Worm (Caenorhabditis elegans): Measurements from ENCODE around the gene F57B1.5.

Gene F57B1.5

DNA sequence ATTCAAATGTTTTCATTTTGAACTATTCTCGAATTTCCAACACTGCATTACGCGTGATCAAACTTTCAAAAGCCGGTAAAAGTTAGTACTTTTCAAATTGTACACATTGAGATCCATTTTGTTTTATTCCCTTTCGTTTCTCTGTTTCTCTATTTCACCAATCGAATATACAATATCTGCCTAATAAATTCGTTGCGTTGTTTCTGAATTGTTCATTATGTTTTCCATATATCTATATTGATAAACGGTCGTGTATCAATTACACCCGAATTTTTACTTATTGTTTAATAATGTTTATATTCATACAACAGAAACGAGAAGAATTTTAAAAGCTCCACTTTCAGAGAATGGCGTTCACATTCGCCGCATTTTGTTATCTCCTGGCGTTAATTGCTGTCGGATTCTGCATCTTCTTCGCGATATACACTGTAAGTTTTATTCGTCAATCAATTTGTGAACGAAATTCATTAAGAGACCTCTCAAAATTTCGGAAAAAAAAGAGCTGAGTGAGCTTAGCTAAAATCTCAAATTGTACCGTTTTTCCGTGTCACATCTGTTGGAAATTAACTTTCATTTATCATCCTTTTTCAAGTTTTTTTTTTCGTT lies 27.4 kb upstream of the F57B1.5 start, which contains the start of gene cni-1:
TSS of gene cni-1 (plus strand) at position 345 of the 606 bp plus-strand sequence.
- TF ChIP-seq pha-4 (tag; optimal IDR thresholded peaks at IDR 0.05) (no peak), sem-2 (GFP tag; optimal IDR thresholded peaks at IDR 0.05) (no peak), ces-1 (GFP tag; optimal IDR thresholded peaks at IDR 0.05) (no peak), nhr-12 (tag; optimal IDR thresholded peaks at IDR 0.05) (no peak), ceh-43 (GFP tag; optimal IDR thresholded peaks at IDR 0.05) (no peak), lsy-2 (tag; optimal IDR thresholded peaks at IDR 0.05) (no peak), drap-1 (GFP tag; optimal IDR thresholded peaks at IDR 0.05) (no peak), tbx-8 (GFP tag; optimal IDR thresholded peaks at IDR 0.05) (no peak), cnd-1 (tag; optimal IDR thresholded peaks at IDR 0.05) (no peak), ham-2 (GFP tag; optimal IDR thresholded peaks at IDR 0.05) (no peak), bed-3 (GFP tag; optimal IDR thresholded peaks at IDR 0.05) (no peak), elt-1 (tag; optimal IDR thresholded peaks at IDR 0.05; ENCODE audit: borderline replicate concordance, insufficient read depth) (no peak), blmp-1 (tag; optimal IDR thresholded peaks at IDR 0.05) (no peak), zip-8 (tag; optimal IDR thresholded peaks at IDR 0.05) (no peak)

DNA sequence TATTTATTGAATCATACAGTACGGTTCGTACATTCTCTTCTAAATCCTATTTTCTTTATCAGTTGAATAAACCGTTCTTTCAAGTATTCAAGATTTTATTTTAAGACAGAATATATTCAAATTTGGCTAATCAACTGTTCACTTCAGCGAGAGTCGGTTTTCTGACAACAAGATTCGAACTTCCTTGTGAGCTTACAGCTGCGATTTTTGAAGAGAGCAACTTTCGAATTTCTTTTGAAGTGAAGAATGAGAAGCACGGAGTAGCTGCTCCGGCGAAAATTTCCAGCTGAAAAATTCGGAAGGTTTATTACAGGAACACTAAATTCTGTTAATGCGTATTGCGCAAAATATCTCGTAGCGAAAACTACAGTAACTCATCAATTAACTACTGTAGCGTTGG lies 26.1 kb upstream of the F57B1.5 start:
- no peak for TF ChIP-seq flh-1 (GFP tag; optimal IDR thresholded peaks at IDR 0.05)
- TF ChIP-seq nhr-76 (tag; optimal IDR thresholded peaks at IDR 0.05) = no peak
- no peak for TF ChIP-seq mls-2 (tag; optimal IDR thresholded peaks at IDR 0.05)
- no peak for TF ChIP-seq ceh-43 (GFP tag; optimal IDR thresholded peaks at IDR 0.05)
- TF ChIP-seq unc-39 (tag; optimal IDR thresholded peaks at IDR 0.05) = no peak
- no peak for TF ChIP-seq elt-3 (tag; optimal IDR thresholded peaks at IDR 0.05)
- TF ChIP-seq sptf-1 (tag; optimal IDR thresholded peaks at IDR 0.05) = no peak
- TF ChIP-seq ces-1 (GFP tag; optimal IDR thresholded peaks at IDR 0.05) = no peak
- no peak for TF ChIP-seq elt-1 (tag; optimal IDR thresholded peaks at IDR 0.05; ENCODE audit: borderline replicate concordance, insufficient read depth)

DNA sequence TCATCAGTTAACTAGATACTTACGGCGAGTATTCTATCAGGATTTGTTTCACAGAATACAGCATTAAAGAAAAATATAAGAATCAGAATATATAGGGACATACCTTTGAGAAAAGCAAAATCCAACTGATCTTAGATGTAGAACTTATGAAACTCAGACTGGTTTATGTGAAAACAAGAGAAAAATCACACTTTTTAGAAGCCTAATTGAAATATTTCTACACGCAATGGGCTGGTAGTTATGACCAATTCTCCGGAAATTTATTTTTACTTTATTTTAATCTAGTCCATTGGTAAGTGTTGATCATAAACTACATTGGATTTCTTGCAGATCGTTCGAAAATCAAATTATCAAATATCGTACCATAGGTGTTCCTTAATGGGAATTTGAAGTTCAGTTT lies 23.4 kb upstream of the F57B1.5 start, which contains the start of gene T09E8.4:
TSS of gene T09E8.4 (minus strand) at position 101 of the 400 bp plus-strand sequence.
- TF ChIP-seq pha-4 (tag; optimal IDR thresholded peaks at IDR 0.05) = no peak
- no peak for TF ChIP-seq tbx-8 (GFP tag; optimal IDR thresholded peaks at IDR 0.05)
- no peak for TF ChIP-seq zip-8 (tag; optimal IDR thresholded peaks at IDR 0.05)
- no peak for TF ChIP-seq hlh-1 (tag; optimal IDR thresholded peaks at IDR 0.05)
- no peak for TF ChIP-seq ham-2 (GFP tag; optimal IDR thresholded peaks at IDR 0.05)
- TF ChIP-seq unc-39 (tag; optimal IDR thresholded peaks at IDR 0.05) = no peak
- TF ChIP-seq mep-1 (tag; optimal IDR thresholded peaks at IDR 0.05) = no peak
- no peak for TF ChIP-seq elt-3 (tag; optimal IDR thresholded peaks at IDR 0.05)

DNA sequence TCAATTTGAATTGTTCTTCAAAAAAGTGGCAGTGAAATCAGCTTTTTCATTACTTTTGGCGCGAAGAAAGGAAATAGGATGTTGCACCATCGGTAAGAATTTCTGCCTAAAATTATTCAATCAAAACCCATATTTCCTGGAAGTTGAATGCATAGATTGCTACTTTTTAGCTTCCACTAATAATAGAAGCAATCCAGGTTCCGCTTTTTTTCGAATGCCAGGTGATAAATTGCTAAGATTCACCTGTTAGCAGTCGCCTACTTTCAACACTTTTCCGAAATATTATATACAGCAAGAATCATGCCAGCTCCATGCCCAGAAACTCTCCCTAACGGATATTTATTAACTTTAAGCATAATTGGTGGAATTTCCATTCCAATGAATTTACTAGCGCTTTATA lies 22.1 kb upstream of the F57B1.5 start, which contains the start of gene sri-6:
TSS of gene sri-6 (plus strand) at position 301 of the 400 bp plus-strand sequence.
- TF ChIP-seq ham-2 (GFP tag; optimal IDR thresholded peaks at IDR 0.05) = no peak
- no peak for TF ChIP-seq lin-32 (GFP tag; optimal IDR thresholded peaks at IDR 0.05)
- TF ChIP-seq ztf-11 (tag; optimal IDR thresholded peaks at IDR 0.05) = no peak
- TF ChIP-seq sem-2 (GFP tag; optimal IDR thresholded peaks at IDR 0.05) = no peak
- TF ChIP-seq M03D4.4 (tag; optimal IDR thresholded peaks at IDR 0.05) = no peak
- TF ChIP-seq cnd-1 (tag; optimal IDR thresholded peaks at IDR 0.05) = no peak
- TF ChIP-seq unc-120 (tag; optimal IDR thresholded peaks at IDR 0.05; ENCODE audit: poor library complexity, severe bottlenecking) = no peak
- no peak for TF ChIP-seq nhr-76 (tag; optimal IDR thresholded peaks at IDR 0.05)
- TF ChIP-seq ces-1 (GFP tag; optimal IDR thresholded peaks at IDR 0.05) = no peak
- TF ChIP-seq unc-62 (GFP tag; optimal IDR thresholded peaks at IDR 0.05) = no peak
- TF ChIP-seq nhr-237 (tag; optimal IDR thresholded peaks at IDR 0.05) = no peak
- TF ChIP-seq lin-13 (tag; optimal IDR thresholded peaks at IDR 0.05) = no peak
- no peak for TF ChIP-seq mls-2 (tag; optimal IDR thresholded peaks at IDR 0.05)
- TF ChIP-seq lsy-2 (tag; optimal IDR thresholded peaks at IDR 0.05) = no peak
- no peak for TF ChIP-seq hlh-1 (tag; optimal IDR thresholded peaks at IDR 0.05)
- TF ChIP-seq ceh-39 (tag; optimal IDR thresholded peaks at IDR 0.05) = no peak
- TF ChIP-seq unc-39 (tag; optimal IDR thresholded peaks at IDR 0.05) = no peak
- TF ChIP-seq nhr-12 (tag; optimal IDR thresholded peaks at IDR 0.05) = no peak
- TF ChIP-seq blmp-1 (tag; optimal IDR thresholded peaks at IDR 0.05) = no peak
- TF ChIP-seq elt-1 (tag; optimal IDR thresholded peaks at IDR 0.05; ENCODE audit: borderline replicate concordance, insufficient read depth) = no peak

DNA sequence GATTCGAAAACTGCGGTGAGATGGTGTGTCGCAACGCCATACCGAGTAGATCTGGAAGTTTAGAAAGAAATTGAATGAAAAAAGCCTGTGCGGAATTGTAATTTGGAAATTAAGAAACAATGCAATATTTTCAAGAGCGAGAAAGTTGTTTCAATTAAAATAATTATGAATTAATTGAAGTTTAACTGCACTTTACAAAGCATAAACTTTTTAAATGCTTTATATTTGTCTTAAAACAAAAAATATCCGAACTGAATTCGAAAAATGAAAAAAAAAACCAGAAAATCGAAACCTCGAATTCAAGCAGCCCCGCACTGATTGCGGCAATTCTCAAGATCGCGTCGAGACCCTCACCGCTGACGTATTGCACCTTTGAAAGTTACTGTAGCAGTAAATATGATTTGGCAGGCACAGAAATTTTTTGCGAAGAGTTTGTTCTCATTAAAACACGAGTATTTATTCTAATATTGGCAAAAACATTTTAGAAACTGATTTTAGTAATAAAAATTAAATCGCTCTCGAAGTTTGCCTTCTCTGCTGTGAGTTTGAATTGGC lies 14.0 kb upstream of the F57B1.5 start, which contains the start of gene sun-1:
TSS of gene sun-1 (minus strand) at position 51 of the 555 bp plus-strand sequence.
- no peak for TF ChIP-seq drap-1 (GFP tag; optimal IDR thresholded peaks at IDR 0.05)
- no peak for TF ChIP-seq pha-4 (tag; optimal IDR thresholded peaks at IDR 0.05)
- no peak for TF ChIP-seq bed-3 (GFP tag; optimal IDR thresholded peaks at IDR 0.05)
- no peak for TF ChIP-seq nhr-2 (tag; optimal IDR thresholded peaks at IDR 0.05)
- no peak for TF ChIP-seq mab-5 (tag; optimal IDR thresholded peaks at IDR 0.05)
- no peak for TF ChIP-seq unc-120 (tag; optimal IDR thresholded peaks at IDR 0.05; ENCODE audit: poor library complexity, severe bottlenecking)
- TF ChIP-seq elt-3 (tag; optimal IDR thresholded peaks at IDR 0.05) = no peak

Data from whole organism, mixed stage, embryonic.